Fruit fly (Drosophila melanogaster) whole organism, wandering third instar larva: ENCODE data around the gene CG11629.

Source experiments
- CG9705 ChIP-seq: fragments of 200-800 bp; sonication (Bioruptor generic); optimal IDR thresholded peaks from 2 replicates; lab custom pipeline; 2018; ENCODE audit warnings: missing biosample characterization, mild to moderate bottlenecking, missing genetic modification characterization
- Hnf4 ChIP-seq: fragments of 200-800 bp; sonication (Bioruptor generic); optimal IDR thresholded peaks from 2 replicates; lab custom pipeline; 2016; ENCODE audit warnings: missing biosample characterization, mild to moderate bottlenecking, missing genetic modification characterization
- N ChIP-seq: fragments of >200 bp; optimal IDR thresholded peaks from 2 replicates; lab custom pipeline; 2018; ENCODE audit warnings: missing biosample characterization, missing external identifiers, missing genetic modification characterization
- Sp1 ChIP-seq: fragments of 200-800 bp; sonication (Bioruptor generic); optimal IDR thresholded peaks from 3 replicates; lab custom pipeline; 2019; ENCODE audit warnings: missing biosample characterization, mild to moderate bottlenecking, missing genetic modification characterization, moderate library complexity
- dmrt93B ChIP-seq: fragments of 200-800 bp; sonication (Bioruptor generic); optimal IDR thresholded peaks from 2 replicates; lab custom pipeline; 2018; ENCODE audit warnings: missing biosample characterization, mild to moderate bottlenecking, missing genetic modification characterization
- ey ChIP-seq: fragments of 200-800 bp; sonication (Bioruptor generic); optimal IDR thresholded peaks from 2 replicates; lab custom pipeline; 2016; ENCODE audit warnings: missing biosample characterization, missing genetic modification characterization
- h ChIP-seq: fragments of 200-800 bp; sonication (Bioruptor generic); optimal IDR thresholded peaks from 3 replicates; lab custom pipeline; 2016; ENCODE audit warnings: missing biosample characterization, mild to moderate bottlenecking, missing genetic modification characterization
- lola ChIP-seq: fragments of >200 bp; optimal IDR thresholded peaks from 2 replicates; lab custom pipeline; 2017; ENCODE audit warnings: missing biosample characterization, missing genetic modification characterization
- pan ChIP-seq: fragments of >200 bp; optimal IDR thresholded peaks from 2 replicates; lab custom pipeline; 2017
- sage ChIP-seq: fragments of 200-800 bp; sonication (Bioruptor generic); optimal IDR thresholded peaks from 2 replicates; lab custom pipeline; 2016; ENCODE audit warnings: missing biosample characterization, mild to moderate bottlenecking, missing genetic modification characterization
- woc ChIP-seq: sonication (Bioruptor generic); optimal IDR thresholded peaks from 2 replicates; lab custom pipeline; 2016; ENCODE audit warnings: missing biosample characterization, mild to moderate bottlenecking, missing genetic modification characterization

- no peak for TF ChIP-seq pan (lab: Kevin White, UChicago)
- no peak for TF ChIP-seq Sp1 (GFP tag; lab: Kevin White, UChicago)
- TF ChIP-seq ey (GFP tag; lab: Kevin White, UChicago), result no peak
- TF ChIP-seq woc (GFP tag; lab: Kevin White, UChicago), result no peak
- no peak for TF ChIP-seq CG9705 (GFP tag; lab: Kevin White, UChicago)
- TF ChIP-seq dmrt93B (GFP tag; lab: Kevin White, UChicago), result no peak
- no peak for TF ChIP-seq sage
- no peak for TF ChIP-seq N (GFP tag; lab: Kevin White, UChicago)
- TF ChIP-seq Hnf4, result no peak
- no peak for TF ChIP-seq lola (GFP tag; lab: Kevin White, UChicago)
- TF ChIP-seq h (GFP tag; lab: Kevin White, UChicago), result no peak
These were observed 7.9 kb downstream of the CG11629 start for dm6 chr2L:21890205-21890604.
